Worm (Caenorhabditis elegans) whole organism, midembryonic: Measurements from ENCODE around the gene T01D1.4.

ENCODE experiments used
- T22C8.4 ChIP-seq: fragments of 200-800 bp; sonication (Bioruptor generic); IDR thresholded peaks from 2 replicates; pipeline ENCODE4 v1.3.6; 2022; ENCODE audit warnings: missing genetic modification characterization, missing compliant biosample characterization
- flt-1 ChIP-seq: fragments of 200-800 bp; sonication (Bioruptor generic); IDR thresholded peaks from 2 replicates; pipeline ENCODE4 v1.3.6; 2022; ENCODE audit warnings: missing genetic modification characterization, missing compliant biosample characterization
- med-1 ChIP-seq: sonication (generic microtip); optimal IDR thresholded peaks from 2 replicates; lab custom pipeline; 2017; ENCODE audit warnings: missing genetic modification characterization, mild to moderate bottlenecking, missing compliant biosample characterization, antibody characterized with exemption, missing genetic modification reagents; ENCODE audit not compliant: insufficient read depth
- ref-1 ChIP-seq: fragments of 200-800 bp; sonication (Bioruptor generic); conservative IDR thresholded peaks from 2 replicates; pipeline ENCODE4 v1.3.6; 2022; ENCODE audit warnings: missing genetic modification reagents, missing genetic modification characterization, missing compliant biosample characterization
- tab-1 ChIP-seq: fragments of 200-800 bp; sonication (Bioruptor generic); IDR thresholded peaks from 2 replicates; pipeline ENCODE4 v1.3.6; 2022; ENCODE audit warnings: missing genetic modification characterization, missing compliant biosample characterization
- ztf-23 ChIP-seq: fragments of 200-800 bp; sonication (Bioruptor generic); IDR thresholded peaks from 2 replicates; pipeline ENCODE4 v1.3.6; 2022; ENCODE audit warnings: missing genetic modification reagents, missing genetic modification characterization, missing compliant biosample characterization
- ztf-29 ChIP-seq: fragments of 200-800 bp; sonication (Bioruptor generic); IDR thresholded peaks from 2 replicates; pipeline ENCODE4 v1.3.6; 2022; ENCODE audit warnings: missing genetic modification reagents, missing genetic modification characterization, missing compliant biosample characterization

DNA sequence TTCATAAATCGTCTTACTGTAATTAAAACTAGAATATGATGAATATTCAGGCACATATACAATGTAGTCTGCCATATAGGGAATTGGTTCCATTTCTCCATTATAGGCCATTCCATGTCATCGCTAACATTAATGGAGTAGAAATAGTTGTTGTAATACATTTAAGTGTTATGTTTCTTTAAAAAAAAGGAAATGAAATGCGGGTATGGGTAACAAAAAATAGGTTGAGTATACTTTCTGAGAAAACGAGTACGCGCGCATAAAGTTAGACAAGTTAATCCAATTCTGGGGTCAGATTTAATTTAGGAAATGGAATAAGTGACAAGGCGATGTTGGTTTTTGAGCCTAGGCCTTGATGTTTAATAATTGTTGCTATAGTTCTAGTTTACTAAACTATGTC lies 5.2 kb downstream of the T01D1.4 start, which contains the start of gene T01D1.7:
- no peak for TF ChIP-seq ztf-29 (GFP tag; lab: Robert Waterston, UW)
- no peak for TF ChIP-seq flt-1 (GFP tag; lab: Robert Waterston, UW)
- TF ChIP-seq tab-1 (GFP tag; lab: Robert Waterston, UW), result no peak
- TF ChIP-seq med-1 (GFP tag; lab: Kevin White, UChicago), result no peak
- no peak for TF ChIP-seq ztf-23 (GFP tag; lab: Robert Waterston, UW)
- TF ChIP-seq T22C8.4 (GFP tag; lab: Robert Waterston, UW), result no peak
- TF ChIP-seq ref-1, result no peak
